Worm (Caenorhabditis elegans) whole organism, L2 larva: Measurements from ENCODE around the gene F33G12.6.

Source experiments
- elt-1 ChIP-seq: fragments of 150-350 bp; optimal IDR thresholded peaks from 2 replicates; lab custom pipeline; 2014; ENCODE audit warnings: missing biosample characterization, missing genetic modification characterization
- elt-3 ChIP-seq: sonication (generic microtip); optimal IDR thresholded peaks from 2 replicates; lab custom pipeline; 2017; ENCODE audit warnings: missing biosample characterization, missing genetic modification characterization
- lin-13 ChIP-seq: fragments of 150-350 bp; optimal IDR thresholded peaks from 2 replicates; lab custom pipeline; 2014; ENCODE audit warnings: missing biosample characterization, missing genetic modification reagents, missing genetic modification characterization
- lin-39 ChIP-seq: fragments of 150-350 bp; optimal IDR thresholded peaks from 2 replicates; lab custom pipeline; 2014; ENCODE audit warnings: missing biosample characterization, missing genetic modification reagents, missing genetic modification characterization
- nhr-11 ChIP-seq: fragments of 150-350 bp; optimal IDR thresholded peaks from 2 replicates; lab custom pipeline; 2014; ENCODE audit warnings: missing biosample characterization, missing genetic modification characterization
- nhr-12 ChIP-seq: fragments of 150-350 bp; optimal IDR thresholded peaks from 2 replicates; lab custom pipeline; 2014; ENCODE audit warnings: missing biosample characterization, missing genetic modification characterization
- peb-1 ChIP-seq: fragments of 150-350 bp; optimal IDR thresholded peaks from 2 replicates; lab custom pipeline; 2014; ENCODE audit warnings: missing biosample characterization, missing genetic modification characterization
- unc-62 ChIP-seq: fragments of 150-350 bp; optimal IDR thresholded peaks from 2 replicates; lab custom pipeline; 2014; ENCODE audit warnings: missing biosample characterization, missing genetic modification reagents, missing genetic modification characterization
- zag-1 ChIP-seq: fragments of 150-350 bp; optimal IDR thresholded peaks from 2 replicates; lab custom pipeline; 2014; ENCODE audit warnings: missing biosample characterization, missing genetic modification characterization

DNA sequence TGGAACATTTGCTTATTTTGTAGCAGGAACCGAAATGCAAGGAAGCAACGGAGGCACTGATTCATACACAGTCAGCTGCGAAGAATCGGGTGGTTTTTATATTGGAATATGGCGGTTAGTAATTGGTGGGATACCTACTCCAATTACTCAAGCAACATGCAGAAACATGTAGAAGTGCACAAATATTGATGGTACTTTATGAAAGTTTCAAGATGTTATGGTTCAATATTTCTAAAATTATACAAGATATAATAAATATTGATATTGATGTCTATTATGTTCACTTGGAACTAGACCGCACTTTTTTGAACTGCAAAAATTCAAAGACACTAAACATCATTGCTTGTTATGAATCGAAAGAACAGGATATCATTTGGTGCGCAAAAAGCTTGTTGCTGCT, 44.2 kb downstream of the F33G12.6 start, which contains the start of gene C04G6.13:
- TF ChIP-seq unc-62 (no peak), nhr-12 (tag; lab: Kevin White, UChicago) (no peak), elt-3 (no peak), nhr-11 (no peak), lin-13 (GFP tag; lab: Kevin White, UChicago) (no peak), lin-39 (tag; lab: Kevin White, UChicago) (no peak), zag-1 (tag; lab: Kevin White, UChicago) (no peak), elt-1 (no peak), peb-1 (no peak)
